Worm (Caenorhabditis elegans) whole organism, early embryonic: ENCODE data around the gene lin-32.

Source experiments
- B0310.2 ChIP-seq: sonication (generic microtip); optimal IDR thresholded peaks from 2 replicates; lab custom pipeline; 2016; ENCODE audit warnings: mild to moderate bottlenecking, missing genetic modification characterization, missing compliant biosample characterization
- F13C5.2 ChIP-seq: sonication (generic microtip); optimal IDR thresholded peaks from 2 replicates; lab custom pipeline; 2017; ENCODE audit warnings: mild to moderate bottlenecking, missing genetic modification characterization, inconsistent platforms, missing compliant biosample characterization
- aly-1 ChIP-seq: sonication (generic microtip); optimal IDR thresholded peaks from 2 replicates; lab custom pipeline; 2016; ENCODE audit warnings: missing genetic modification characterization, missing compliant biosample characterization
- ama-1 ChIP-seq: fragments of 150-350 bp; optimal IDR thresholded peaks from 2 replicates; lab custom pipeline; 2014
- ceh-13 ChIP-seq: fragments of 200-800 bp; sonication (Bioruptor generic); optimal IDR thresholded peaks from 2 replicates; lab custom pipeline; 2018; ENCODE audit warnings: mild to moderate bottlenecking, missing genetic modification characterization, missing compliant biosample characterization
- ceh-36 ChIP-seq: sonication (generic microtip); optimal IDR thresholded peaks from 2 replicates; lab custom pipeline; 2016; ENCODE audit warnings: missing genetic modification characterization, inconsistent platforms, missing compliant biosample characterization
- ets-7 ChIP-seq: sonication (generic microtip); optimal IDR thresholded peaks from 2 replicates; lab custom pipeline; 2016; ENCODE audit warnings: missing genotype, missing genetic modification characterization, missing compliant biosample characterization
- flt-1 ChIP-seq: fragments of 200-800 bp; sonication (Bioruptor generic); IDR thresholded peaks from 2 replicates; pipeline ENCODE4 v1.3.6; 2022; ENCODE audit warnings: missing genetic modification characterization, missing compliant biosample characterization
- hmbx-1 ChIP-seq: sonication (generic microtip); optimal IDR thresholded peaks from 2 replicates; lab custom pipeline; 2016; ENCODE audit warnings: mild to moderate bottlenecking, missing genetic modification characterization, missing compliant biosample characterization
- hmg-4 ChIP-seq: fragments of 200-800 bp; sonication (Bioruptor generic); optimal IDR thresholded peaks from 2 replicates; lab custom pipeline; 2018; ENCODE audit warnings: mild to moderate bottlenecking, missing genetic modification characterization, missing compliant biosample characterization
- hnd-1 ChIP-seq: sonication (generic microtip); optimal IDR thresholded peaks from 2 replicates; lab custom pipeline; 2016; ENCODE audit warnings: missing genetic modification characterization, missing compliant biosample characterization
- pes-1 ChIP-seq: fragments of 200-800 bp; sonication (Bioruptor generic); IDR thresholded peaks from 2 replicates; pipeline ENCODE4 v1.3.6; 2022; ENCODE audit warnings: missing genetic modification reagents, missing genetic modification characterization, missing compliant biosample characterization
- scrt-1 ChIP-seq: fragments of 200-800 bp; sonication (Bioruptor generic); IDR thresholded peaks from 2 replicates; pipeline ENCODE4 v1.3.6; 2022; ENCODE audit warnings: missing genetic modification characterization, missing compliant biosample characterization
- sea-1 ChIP-seq: fragments of 200-800 bp; sonication (Bioruptor generic); conservative IDR thresholded peaks from 2 replicates; pipeline ENCODE4 v1.3.6; 2022; ENCODE audit warnings: missing genetic modification characterization, missing compliant biosample characterization
- tbx-11 ChIP-seq: fragments of 200-800 bp; sonication (Bioruptor generic); IDR thresholded peaks from 2 replicates; pipeline ENCODE4 v1.3.6; 2022; ENCODE audit warnings: missing genetic modification characterization, missing compliant biosample characterization
- tbx-37 ChIP-seq: fragments of 200-800 bp; sonication (Bioruptor generic); conservative IDR thresholded peaks from 2 replicates; pipeline ENCODE4 v1.3.6; 2022; ENCODE audit warnings: missing genetic modification reagents, missing genetic modification characterization, missing compliant biosample characterization
- tra-4 ChIP-seq: sonication (generic microtip); optimal IDR thresholded peaks from 2 replicates; lab custom pipeline; 2017; ENCODE audit warnings: missing genetic modification characterization, missing compliant biosample characterization

lin-32 gene

ce11 chrX:2180588-2180987, 49.3 kb downstream of the lin-32 start, which contains the start of gene F48B9.1:
TSS of gene F48B9.1 (plus strand) at chrX:2180888.
- TF ChIP-seq ets-7 (tag; lab: Kevin White, UChicago) (no peak), ceh-36 (tag; lab: Kevin White, UChicago) (no peak), tra-4 (tag; lab: Kevin White, UChicago) (no peak), ceh-13 (GFP tag; lab: Kevin White, UChicago) (no peak), F13C5.2 (tag; lab: Kevin White, UChicago) (no peak), hmg-4 (GFP tag; lab: Kevin White, UChicago) (no peak), tbx-37 (GFP tag; lab: Robert Waterston, UW) (no peak), sea-1 (GFP tag; lab: Robert Waterston, UW) (no peak), hmbx-1 (no peak), ama-1 (lab: Kevin White, UChicago) (no peak), scrt-1 (GFP tag; lab: Robert Waterston, UW) (no peak), tbx-11 (GFP tag; lab: Robert Waterston, UW) (no peak), aly-1 (no peak), pes-1 (GFP tag; lab: Robert Waterston, UW) (no peak), flt-1 (GFP tag; lab: Robert Waterston, UW) (no peak), B0310.2 (tag; lab: Kevin White, UChicago) (no peak), hnd-1 (no peak)
